Worm (Caenorhabditis elegans) whole organism, L4 larva: ENCODE results near the gene F56H9.9.

ENCODE experiments used
- F10B5.3 ChIP-seq: sonication (generic microtip); optimal IDR thresholded peaks from 2 replicates; lab custom pipeline; 2016; ENCODE audit warnings: mild to moderate bottlenecking, missing genetic modification characterization, missing compliant biosample characterization
- R02D3.7 ChIP-seq: fragments of 150-350 bp; sonication (generic microtip); optimal IDR thresholded peaks from 3 replicates; lab custom pipeline; 2014; ENCODE audit warnings: missing biosample characterization, missing genetic modification characterization
- T20F7.1 ChIP-seq: fragments of 200-800 bp; sonication (Bioruptor generic); optimal IDR thresholded peaks from 2 replicates; lab custom pipeline; 2018; ENCODE audit warnings: mild to moderate bottlenecking, missing genetic modification characterization, missing compliant biosample characterization
- Y48G9A.11 ChIP-seq: fragments of 200-800 bp; sonication (Bioruptor generic); IDR thresholded peaks from 2 replicates; pipeline ENCODE4 v1.3.6; 2022; ENCODE audit warnings: missing genetic modification reagents, missing genetic modification characterization, missing compliant biosample characterization
- Y75B8A.6 ChIP-seq: fragments of 200-800 bp; sonication (Bioruptor generic); IDR thresholded peaks from 2 replicates; pipeline ENCODE4 v1.3.6; 2022; ENCODE audit warnings: missing genetic modification reagents, missing genetic modification characterization, missing compliant biosample characterization
- aha-1 ChIP-seq: fragments of 150-350 bp; peaks from one replicate; lab custom pipeline; 2014; ENCODE audit warnings: missing biosample characterization, missing genetic modification characterization
- aly-2 ChIP-seq: sonication (generic microtip); optimal IDR thresholded peaks from 2 replicates; lab custom pipeline; 2018; ENCODE audit warnings: missing biosample characterization, missing genetic modification characterization
- ama-1 ChIP-seq: fragments of 150-350 bp; optimal IDR thresholded peaks from 2 replicates; lab custom pipeline; 2014; ENCODE audit warnings: inconsistent platforms, mixed read lengths
- ceh-20 ChIP-seq: fragments of 200-800 bp; sonication (Bioruptor generic); IDR thresholded peaks from 2 replicates; pipeline ENCODE4 v1.3.6; 2022; ENCODE audit warnings: missing genetic modification reagents, missing genetic modification characterization, missing compliant biosample characterization
- ceh-32 ChIP-seq: sonication (generic microtip); optimal IDR thresholded peaks from 2 replicates; lab custom pipeline; 2016; ENCODE audit warnings: mild to moderate bottlenecking, missing genetic modification characterization, missing compliant biosample characterization; ENCODE audit not compliant: poor library complexity
- daf-12 ChIP-seq: fragments of 150-350 bp; optimal IDR thresholded peaks from 2 replicates; lab custom pipeline; 2014; ENCODE audit warnings: missing biosample characterization, missing genetic modification reagents, missing genetic modification characterization
- daf-16 ChIP-seq, 3 experiments: sonication (generic microtip); optimal IDR thresholded peaks; 2 replicates each; lab custom pipeline; 2016 to 2017; ENCODE audit warnings: missing genetic modification characterization in 3 of 3, missing genetic modification reagents in 3 of 3, mild to moderate bottlenecking in 2 of 3, missing compliant biosample characterization in 2 of 3, missing biosample characterization in 1 of 3, moderate library complexity in 1 of 3
- dpl-1 ChIP-seq: fragments of 150-350 bp; optimal IDR thresholded peaks from 2 replicates; lab custom pipeline; 2014; ENCODE audit warnings: missing biosample characterization, missing genetic modification reagents, missing genetic modification characterization
- egl-27 ChIP-seq: sonication (generic microtip); optimal IDR thresholded peaks from 3 replicates; lab custom pipeline; 2017; ENCODE audit warnings: missing biosample characterization, missing genetic modification reagents, missing genetic modification characterization
- fkh-10 ChIP-seq: fragments of 150-350 bp; optimal IDR thresholded peaks from 2 replicates; lab custom pipeline; 2014; ENCODE audit warnings: missing biosample characterization, missing genetic modification reagents, missing genetic modification characterization
- hif-1 ChIP-seq, 2 experiments: sonication (generic microtip); optimal IDR thresholded peaks; 2 replicates each; lab custom pipeline; 2016 to 2017; ENCODE audit warnings: missing compliant biosample characterization in 2 of 2, missing genetic modification characterization in 2 of 2, missing genetic modification reagents in 2 of 2, missing genotype in 2 of 2, mild to moderate bottlenecking in 1 of 2
- hlh-11 ChIP-seq: fragments of 200-800 bp; sonication (Bioruptor generic); optimal IDR thresholded peaks from 2 replicates; lab custom pipeline; 2018; ENCODE audit warnings: mild to moderate bottlenecking, missing genetic modification characterization, missing compliant biosample characterization
- hlh-30 ChIP-seq: sonication (generic microtip); optimal IDR thresholded peaks from 2 replicates; lab custom pipeline; 2017; ENCODE audit warnings: antibody characterized with exemption, mild to moderate bottlenecking, missing genetic modification characterization, missing compliant biosample characterization; ENCODE audit not compliant: insufficient read depth
- lim-7 ChIP-seq: fragments of 200-800 bp; sonication (Bioruptor generic); IDR thresholded peaks from 2 replicates; pipeline ENCODE4 v1.3.6; 2022; ENCODE audit warnings: missing genetic modification characterization, missing compliant biosample characterization
- lin-1 ChIP-seq: fragments of 200-800 bp; sonication (Bioruptor generic); IDR thresholded peaks from 2 replicates; pipeline ENCODE4 v1.3.6; 2022; ENCODE audit warnings: missing genetic modification reagents, missing genetic modification characterization, missing compliant biosample characterization
- lin-13 ChIP-seq: fragments of 150-350 bp; optimal IDR thresholded peaks from 2 replicates; lab custom pipeline; 2014; ENCODE audit warnings: missing biosample characterization, missing genetic modification reagents, missing genetic modification characterization
- lin-29 ChIP-seq: fragments of 200-800 bp; sonication (Bioruptor generic); IDR thresholded peaks from 2 replicates; pipeline ENCODE4 v1.3.6; 2022; ENCODE audit warnings: missing genetic modification reagents, missing genetic modification characterization, missing compliant biosample characterization
- lin-38 ChIP-seq: fragments of 200-800 bp; sonication (Bioruptor generic); IDR thresholded peaks from 2 replicates; pipeline ENCODE4 v1.3.6; 2022; ENCODE audit warnings: missing genetic modification reagents, missing genetic modification characterization, missing compliant biosample characterization
- lin-39 ChIP-seq: fragments of 150-350 bp; optimal IDR thresholded peaks from 2 replicates; lab custom pipeline; 2014; ENCODE audit warnings: missing biosample characterization, missing genetic modification reagents, missing genetic modification characterization
- lir-3 ChIP-seq: sonication (generic microtip); optimal IDR thresholded peaks from 2 replicates; lab custom pipeline; 2016; ENCODE audit warnings: mild to moderate bottlenecking, missing genetic modification characterization, missing compliant biosample characterization
- lsy-2 ChIP-seq, 2 experiments: fragments of 150-350 bp in 1 of 2; sonication (generic microtip) in 1 of 2; optimal IDR thresholded peaks; 2 replicates each; lab custom pipeline; 2014 to 2017; ENCODE audit warnings: missing biosample characterization in 2 of 2, missing genetic modification characterization in 2 of 2
- madf-5 ChIP-seq, 2 experiments: fragments of 200-800 bp; sonication (Bioruptor generic); IDR thresholded peaks; 2 replicates each; pipeline ENCODE4 v1.3.6; 2022; ENCODE audit warnings: missing compliant biosample characterization in 2 of 2, missing genetic modification characterization in 2 of 2
- mdl-1 ChIP-seq, 2 experiments: fragments of 150-350 bp in 1 of 2; sonication (generic microtip) in 1 of 2; optimal IDR thresholded peaks; 2 replicates each; lab custom pipeline; 2014 to 2017; ENCODE audit warnings: missing biosample characterization in 2 of 2, missing genetic modification characterization in 2 of 2
- mep-1 ChIP-seq: fragments of 150-350 bp; sonication (generic microtip); optimal IDR thresholded peaks from 3 replicates; lab custom pipeline; 2014; ENCODE audit warnings: missing biosample characterization, missing genetic modification characterization
- nhr-10 ChIP-seq: fragments of 150-350 bp; optimal IDR thresholded peaks from 2 replicates; lab custom pipeline; 2014; ENCODE audit warnings: missing biosample characterization, missing genetic modification characterization
- nhr-11 ChIP-seq: fragments of 150-350 bp; optimal IDR thresholded peaks from 2 replicates; lab custom pipeline; 2014; ENCODE audit warnings: missing biosample characterization, missing genetic modification characterization
- nhr-42 ChIP-seq: fragments of 200-800 bp; sonication (Bioruptor generic); IDR thresholded peaks from 2 replicates; pipeline ENCODE4 v1.3.6; 2022; ENCODE audit warnings: missing genetic modification characterization, missing compliant biosample characterization
- nhr-77 ChIP-seq: fragments of 150-350 bp; optimal IDR thresholded peaks from 2 replicates; lab custom pipeline; 2014; ENCODE audit warnings: missing biosample characterization, missing genetic modification characterization
- pha-4 ChIP-seq, 2 experiments: fragments of 150-350 bp in 1 of 2; fragments of 200-800 bp in 1 of 2; sonication (Bioruptor generic) in 1 of 2; IDR thresholded peaks in 1 of 2; optimal IDR thresholded peaks in 1 of 2; 2 replicates each; pipeline versions ENCODE4 v1.3.6 to Lab custom; 2014 to 2022; ENCODE audit warnings: missing genetic modification characterization in 2 of 2, missing genetic modification reagents in 2 of 2, missing biosample characterization in 1 of 2, missing compliant biosample characterization in 1 of 2
- php-3 ChIP-seq: fragments of 200-800 bp; sonication (Bioruptor generic); IDR thresholded peaks from 2 replicates; pipeline ENCODE4 v1.3.6; 2022; ENCODE audit warnings: missing genetic modification reagents, missing genetic modification characterization, missing compliant biosample characterization
- pqm-1 ChIP-seq: sonication (generic microtip); optimal IDR thresholded peaks from 2 replicates; lab custom pipeline; 2017; ENCODE audit warnings: missing biosample characterization, missing genetic modification characterization
- sdz-12 ChIP-seq: fragments of 200-800 bp; sonication (Bioruptor generic); optimal IDR thresholded peaks from 2 replicates; lab custom pipeline; 2018; ENCODE audit warnings: mild to moderate bottlenecking, missing genetic modification characterization, missing compliant biosample characterization
- spr-1 ChIP-seq: sonication (generic microtip); optimal IDR thresholded peaks from 2 replicates; lab custom pipeline; 2016; ENCODE audit warnings: mild to moderate bottlenecking, missing genetic modification characterization, missing compliant biosample characterization
- tag-97 ChIP-seq: fragments of 200-800 bp; sonication (Bioruptor generic); IDR thresholded peaks from 2 replicates; pipeline ENCODE4 v1.3.6; 2022; ENCODE audit warnings: missing genetic modification characterization, missing compliant biosample characterization
- unc-130 ChIP-seq: sonication (generic microtip); optimal IDR thresholded peaks from 2 replicates; lab custom pipeline; 2016; ENCODE audit warnings: missing genetic modification reagents, missing genetic modification characterization, missing compliant biosample characterization
- unc-39 ChIP-seq: sonication (generic microtip); optimal IDR thresholded peaks from 2 replicates; lab custom pipeline; 2017; ENCODE audit warnings: missing biosample characterization, missing genetic modification characterization
- unc-62 ChIP-seq, 3 experiments: fragments of 150-350 bp in 1 of 3; sonication (generic microtip); optimal IDR thresholded peaks in 2 of 3; peaks in 1 of 3; 1 replicate in 1 of 3; 2 replicates in 2 of 3; lab custom pipeline; 2014 to 2017; ENCODE audit warnings: missing biosample characterization in 3 of 3, missing genetic modification characterization in 3 of 3, missing genetic modification reagents in 3 of 3, missing genotype in 1 of 3
- zip-11 ChIP-seq: fragments of 200-800 bp; sonication (Bioruptor generic); IDR thresholded peaks from 2 replicates; pipeline ENCODE4 v1.3.6; 2022; ENCODE audit warnings: missing genetic modification characterization, missing compliant biosample characterization
- zip-2 ChIP-seq: fragments of 150-350 bp; optimal IDR thresholded peaks from 2 replicates; lab custom pipeline; 2014; ENCODE audit warnings: missing biosample characterization, missing genetic modification characterization
- ztf-11 ChIP-seq: fragments of 150-350 bp; optimal IDR thresholded peaks from 2 replicates; lab custom pipeline; 2014; ENCODE audit warnings: missing biosample characterization, missing genetic modification characterization

F56H9.9 gene

ce11 chrV:12661619-12662018 is 37.3 kb upstream of the F56H9.9 start, which contains the start of gene W05B10.3:
Gene W05B10.3, minus strand, starts transcription at chrV:12661719.
- TF ChIP-seq nhr-11 (tag; lab: Kevin White, UChicago) (no peak), unc-62 (GFP tag; optimal IDR thresholded peaks at IDR 0.05 in 1 of 2; lab: Kevin White, UChicago) (peak in 1 of 2 experiments; percentile 79), unc-62 (tag; optimal IDR thresholded peaks at IDR 0.05; lab: Kevin White, UChicago) (no peak)

ce11 chrV:12660280-12660818 is 36.1 kb upstream of the F56H9.9 start, which contains the start of gene his-74:
Gene his-74, minus strand, starts transcription at chrV:12660330.
- TF ChIP-seq spr-1 (tag; lab: Kevin White, UChicago): no peak
- TF ChIP-seq lsy-2 (tag; optimal IDR thresholded peaks at IDR 0.05; lab: Kevin White, UChicago): peak in 1 of 2 experiments; percentile 40
- TF ChIP-seq unc-130 (GFP tag; lab: Kevin White, UChicago): peak; percentile 10

DNA sequence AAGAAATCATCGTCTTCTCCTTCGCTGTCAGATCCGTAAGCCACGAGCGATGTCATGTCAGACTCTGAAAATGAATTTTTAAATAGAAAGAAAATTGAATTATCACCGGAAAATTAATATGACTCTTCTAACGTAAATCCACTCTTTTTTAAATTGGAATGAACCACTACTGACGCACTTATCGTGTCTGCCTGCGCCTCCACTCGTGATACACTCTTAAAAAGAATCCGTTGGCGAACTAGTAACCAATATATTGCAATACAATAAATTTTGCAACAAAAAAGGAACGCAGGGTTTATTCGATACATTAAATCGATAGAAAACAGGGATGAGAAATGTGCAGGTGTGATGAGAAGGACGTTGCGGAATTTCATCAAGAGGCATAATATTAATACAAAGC is 35.2 kb upstream of the F56H9.9 start, which contains the start of gene ccch-3:
Gene ccch-3, minus strand, starts transcription at position 262 of the 400 bp plus-strand sequence.
- peak; percentile 65; the same call in 1 of the 2 replicates for TF ChIP-seq pha-4 (GFP tag; IDR thresholded peaks at IDR 0.05; lab: Robert Waterston, UW)
- no peak for TF ChIP-seq pha-4 (tag; optimal IDR thresholded peaks at IDR 0.05; lab: Kevin White, UChicago)
- no peak for TF ChIP-seq lin-1 (GFP tag; lab: Robert Waterston, UW)
- no peak for TF ChIP-seq pqm-1 (tag; lab: Kevin White, UChicago)
- TF ChIP-seq lim-7 (GFP tag; lab: Robert Waterston, UW): no peak
- TF ChIP-seq nhr-10: no peak
- TF ChIP-seq T20F7.1: peak; percentile 81
- peak; percentile 53 for TF ChIP-seq nhr-77 (tag; lab: Kevin White, UChicago)
- no peak for TF ChIP-seq daf-12 (tag; lab: Kevin White, UChicago)
- no peak for TF ChIP-seq ceh-32
- no peak for TF ChIP-seq daf-16 (GFP tag; optimal IDR thresholded peaks at IDR 0.05; lab: Kevin White, UChicago)
- TF ChIP-seq daf-16 (tag; optimal IDR thresholded peaks at IDR 0.05; lab: Kevin White, UChicago): peak; percentile 28
- no peak for TF ChIP-seq ztf-11 (tag; lab: Kevin White, UChicago)
- TF ChIP-seq zip-2 (tag; lab: Kevin White, UChicago): no peak
- peak; percentile 70 for TF ChIP-seq dpl-1 (GFP tag; lab: Kevin White, UChicago)
- no peak for TF ChIP-seq egl-27
- TF ChIP-seq nhr-42 (GFP tag; lab: Robert Waterston, UW): no peak
- TF ChIP-seq hlh-30 (tag; lab: Kevin White, UChicago): peak; percentile 86
- no peak for TF ChIP-seq spr-1 (tag; lab: Kevin White, UChicago)
- TF ChIP-seq R02D3.7 (tag; lab: Kevin White, UChicago): no peak
- TF ChIP-seq F10B5.3: no peak
- no peak for TF ChIP-seq hif-1 (tag; optimal IDR thresholded peaks at IDR 0.05; lab: Kevin White, UChicago)
- TF ChIP-seq madf-5 (GFP tag; IDR thresholded peaks at IDR 0.05; lab: Robert Waterston, UW): no peak
- no peak for TF ChIP-seq lin-29 (GFP tag; lab: Robert Waterston, UW)
- TF ChIP-seq Y48G9A.11 (GFP tag; lab: Robert Waterston, UW): no peak; the same call in 1 of the 2 replicates
- no peak for TF ChIP-seq lin-39 (tag; lab: Kevin White, UChicago)
- no peak for TF ChIP-seq aha-1 (tag; lab: Kevin White, UChicago)
- TF ChIP-seq hlh-11 (tag; lab: Kevin White, UChicago): peak; percentile 50
- peak in 1 of 2 experiments; percentile 7 for TF ChIP-seq mdl-1 (tag; optimal IDR thresholded peaks at IDR 0.05; lab: Kevin White, UChicago)
- TF ChIP-seq sdz-12 (GFP tag; lab: Kevin White, UChicago): no peak
- no peak for TF ChIP-seq unc-39 (tag; lab: Kevin White, UChicago)
- TF ChIP-seq php-3 (GFP tag; lab: Robert Waterston, UW): no peak
- TF ChIP-seq zip-11 (GFP tag; lab: Robert Waterston, UW): no peak
- peak; percentile 78 for TF ChIP-seq mep-1 (tag; lab: Kevin White, UChicago)
- 0 out of 2 replicates have a peak, but pooled peaks have one; percentile 56 for TF ChIP-seq Y75B8A.6 (GFP tag; lab: Robert Waterston, UW)
- TF ChIP-seq lin-13 (GFP tag; lab: Kevin White, UChicago): no peak
- TF ChIP-seq ceh-20: no peak
- TF ChIP-seq tag-97: no peak
- no peak for TF ChIP-seq aly-2 (tag; lab: Kevin White, UChicago)
- peak; percentile 77 for TF ChIP-seq lin-38 (GFP tag; lab: Robert Waterston, UW)
- TF ChIP-seq unc-130 (GFP tag; lab: Kevin White, UChicago): peak; percentile 18
- TF ChIP-seq lir-3 (tag; lab: Kevin White, UChicago): no peak
- TF ChIP-seq fkh-10 (GFP tag; lab: Kevin White, UChicago): peak; percentile 36
- TF ChIP-seq ama-1 (lab: Kevin White, UChicago): no peak
